Worm (Caenorhabditis elegans) whole organism, early embryonic: ENCODE data around the gene fbxa-192.

Experiments
- aly-1 ChIP-seq: sonication (generic microtip); optimal IDR thresholded peaks from 2 replicates; lab custom pipeline; 2016; ENCODE audit warnings: missing genetic modification characterization, missing compliant biosample characterization
- ama-1 ChIP-seq: fragments of 150-350 bp; optimal IDR thresholded peaks from 2 replicates; lab custom pipeline; 2014
- ceh-36 ChIP-seq: sonication (generic microtip); optimal IDR thresholded peaks from 2 replicates; lab custom pipeline; 2016; ENCODE audit warnings: missing genetic modification characterization, inconsistent platforms, missing compliant biosample characterization
- flt-1 ChIP-seq: fragments of 200-800 bp; sonication (Bioruptor generic); IDR thresholded peaks from 2 replicates; pipeline ENCODE4 v1.3.6; 2022; ENCODE audit warnings: missing genetic modification characterization, missing compliant biosample characterization
- hnd-1 ChIP-seq: sonication (generic microtip); optimal IDR thresholded peaks from 2 replicates; lab custom pipeline; 2016; ENCODE audit warnings: missing genetic modification characterization, missing compliant biosample characterization
- scrt-1 ChIP-seq: fragments of 200-800 bp; sonication (Bioruptor generic); IDR thresholded peaks from 2 replicates; pipeline ENCODE4 v1.3.6; 2022; ENCODE audit warnings: missing genetic modification characterization, missing compliant biosample characterization
- tbx-37 ChIP-seq: fragments of 200-800 bp; sonication (Bioruptor generic); conservative IDR thresholded peaks from 2 replicates; pipeline ENCODE4 v1.3.6; 2022; ENCODE audit warnings: missing genetic modification reagents, missing genetic modification characterization, missing compliant biosample characterization

ce11 chrV:17684857-17685256 lies 34.5 kb upstream of the fbxa-192 start, which contains the start of the genes F59A1.16 and F59A1.6:
- TF ChIP-seq aly-1 (tag; lab: Kevin White, UChicago) (no peak), flt-1 (GFP tag; lab: Robert Waterston, UW) (no peak), ceh-36 (tag; lab: Kevin White, UChicago) (no peak), scrt-1 (no peak), ama-1 (lab: Kevin White, UChicago) (no peak), hnd-1 (no peak), tbx-37 (no peak)
